Worm (Caenorhabditis elegans): Measurements from ENCODE around the gene snb-5.

DNA sequence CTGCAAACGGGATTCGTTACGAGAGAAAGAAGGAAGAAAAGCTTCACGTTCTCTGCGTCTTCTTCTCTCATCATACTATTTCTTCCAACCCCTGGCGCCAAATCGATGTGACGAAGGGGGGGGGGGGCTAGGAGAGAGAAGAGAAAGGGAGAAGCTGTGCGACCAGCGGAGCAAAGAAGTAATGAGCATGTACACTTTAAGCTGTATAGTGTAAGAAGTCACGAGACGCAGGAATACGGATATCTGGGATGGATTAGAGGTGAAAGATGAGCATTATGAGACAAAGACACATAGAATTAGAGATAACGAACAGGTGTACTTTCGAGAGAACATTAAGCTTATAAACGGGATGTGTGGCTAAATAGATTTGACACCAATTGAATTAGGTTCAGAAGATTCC, 1.1 kb upstream of the snb-5 start:
- TF ChIP-seq ets-4 (GFP tag; optimal IDR thresholded peaks at IDR 0.05) (no peak), rec-8 (tag; optimal IDR thresholded peaks at IDR 0.05) (no peak), pbrm-1 (GFP tag; IDR thresholded peaks at IDR 0.05) (no peak), athp-1 (tag; optimal IDR thresholded peaks at IDR 0.05) (no peak), Y53F4B.3 (GFP tag; IDR thresholded peaks at IDR 0.05) (no peak), ztf-6 (GFP tag; IDR thresholded peaks at IDR 0.05) (no peak), ama-1 (optimal IDR thresholded peaks at IDR 0.05) (no peak), ama-1 (GFP tag; optimal IDR thresholded peaks at IDR 0.05) (no peak), pha-4 (tag; optimal IDR thresholded peaks at IDR 0.05) (no peak), dpl-1 (GFP tag; optimal IDR thresholded peaks at IDR 0.05) (no peak), aptf-2 (GFP tag; conservative IDR thresholded peaks at IDR 0.05) (no peak), nfya-1 (tag; optimal IDR thresholded peaks at IDR 0.05; ENCODE audit: borderline replicate concordance, insufficient read depth) (no peak), ceh-58 (GFP tag; IDR thresholded peaks at IDR 0.05) (no peak)
